Worm (Caenorhabditis elegans) whole organism, midembryonic: Measurements from ENCODE around the gene trap-4.
A peak's percentile ranks its signal among the peaks of the same experiment; 100 is the strongest.

ENCODE experiments used
- T22C8.4 ChIP-seq: fragments of 200-800 bp; sonication (Bioruptor generic); IDR thresholded peaks from 2 replicates; pipeline ENCODE4 v1.3.6; 2022; ENCODE audit warnings: missing genetic modification characterization, missing compliant biosample characterization
- cog-1 ChIP-seq: sonication (generic microtip); optimal IDR thresholded peaks from 2 replicates; lab custom pipeline; 2016; ENCODE audit warnings: missing genetic modification characterization, missing compliant biosample characterization
- flt-1 ChIP-seq: fragments of 200-800 bp; sonication (Bioruptor generic); IDR thresholded peaks from 2 replicates; pipeline ENCODE4 v1.3.6; 2022; ENCODE audit warnings: missing genetic modification characterization, missing compliant biosample characterization
- klf-2 ChIP-seq: fragments of 200-800 bp; sonication (Bioruptor generic); conservative IDR thresholded peaks from 2 replicates; pipeline ENCODE4 v1.3.6; 2022; ENCODE audit warnings: missing genetic modification reagents, missing genetic modification characterization, missing compliant biosample characterization
- med-1 ChIP-seq: sonication (generic microtip); optimal IDR thresholded peaks from 2 replicates; lab custom pipeline; 2017; ENCODE audit warnings: missing genetic modification characterization, mild to moderate bottlenecking, missing compliant biosample characterization, antibody characterized with exemption, missing genetic modification reagents; ENCODE audit not compliant: insufficient read depth
- ref-1 ChIP-seq: fragments of 200-800 bp; sonication (Bioruptor generic); conservative IDR thresholded peaks from 2 replicates; pipeline ENCODE4 v1.3.6; 2022; ENCODE audit warnings: missing genetic modification reagents, missing genetic modification characterization, missing compliant biosample characterization
- tab-1 ChIP-seq: fragments of 200-800 bp; sonication (Bioruptor generic); IDR thresholded peaks from 2 replicates; pipeline ENCODE4 v1.3.6; 2022; ENCODE audit warnings: missing genetic modification characterization, missing compliant biosample characterization
- ztf-23 ChIP-seq: fragments of 200-800 bp; sonication (Bioruptor generic); IDR thresholded peaks from 2 replicates; pipeline ENCODE4 v1.3.6; 2022; ENCODE audit warnings: missing genetic modification reagents, missing genetic modification characterization, missing compliant biosample characterization
- ztf-29 ChIP-seq: fragments of 200-800 bp; sonication (Bioruptor generic); IDR thresholded peaks from 2 replicates; pipeline ENCODE4 v1.3.6; 2022; ENCODE audit warnings: missing genetic modification reagents, missing genetic modification characterization, missing compliant biosample characterization

The trap-4 gene

ce11 chrIII:11949276-11949879 is 28.8 kb downstream of the trap-4 start:
- TF ChIP-seq ztf-23 (GFP tag; lab: Robert Waterston, UW) (no peak), cog-1 (no peak), ztf-29 (no peak), tab-1 (GFP tag; lab: Robert Waterston, UW) (no peak), T22C8.4 (GFP tag; lab: Robert Waterston, UW) (no peak)

ce11 chrIII:11951111-11951510 is 30.6 kb downstream of the trap-4 start:
- no peak for TF ChIP-seq klf-2 (GFP tag; lab: Robert Waterston, UW)
- TF ChIP-seq T22C8.4 (GFP tag; lab: Robert Waterston, UW), result peak; percentile 36; the same call in 1 of the 2 replicates

- TF ChIP-seq ref-1 (GFP tag; lab: Robert Waterston, UW) (no peak), klf-2 (GFP tag; lab: Robert Waterston, UW) (no peak), flt-1 (GFP tag; lab: Robert Waterston, UW) (no peak), med-1 (GFP tag; lab: Kevin White, UChicago) (no peak), cog-1 (no peak), T22C8.4 (GFP tag; lab: Robert Waterston, UW) (no peak), ztf-29 (no peak), tab-1 (GFP tag; lab: Robert Waterston, UW) (no peak), ztf-23 (GFP tag; lab: Robert Waterston, UW) (no peak)
Observed at ce11 chrIII:11954150-11954549, 33.6 kb downstream of the trap-4 start.

DNA sequence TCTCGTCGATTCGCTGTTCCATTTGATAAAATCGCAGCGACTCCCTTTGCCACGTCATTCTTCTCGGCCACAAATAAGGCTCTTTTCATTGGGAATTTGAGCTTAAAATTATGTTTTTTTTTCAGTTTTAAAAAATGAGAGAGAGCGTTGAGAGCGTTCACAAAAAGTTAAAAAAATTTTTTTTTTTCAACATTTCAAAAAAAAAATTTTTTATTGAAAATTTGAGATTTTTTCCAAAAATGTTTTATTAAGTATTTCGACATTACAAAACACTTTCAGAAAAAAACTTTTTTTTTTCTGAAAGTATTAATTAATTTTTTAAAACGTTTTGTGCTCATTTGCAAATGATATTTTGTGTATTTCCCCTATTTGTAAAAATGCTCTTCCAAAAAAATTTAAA is 39.5 kb downstream of the trap-4 start, which contains the start of gene top-3:
top-3 (minus strand) TSS at position 101 of the 400 bp plus-strand sequence.
- no peak for TF ChIP-seq ztf-29
- TF ChIP-seq T22C8.4 (GFP tag; lab: Robert Waterston, UW), result no peak
- no peak for TF ChIP-seq tab-1 (GFP tag; lab: Robert Waterston, UW)
- no peak for TF ChIP-seq ref-1 (GFP tag; lab: Robert Waterston, UW)
- TF ChIP-seq ztf-23 (GFP tag; lab: Robert Waterston, UW), result no peak
- no peak for TF ChIP-seq cog-1
- TF ChIP-seq klf-2 (GFP tag; lab: Robert Waterston, UW), result no peak
- TF ChIP-seq flt-1 (GFP tag; lab: Robert Waterston, UW), result no peak
- TF ChIP-seq med-1 (GFP tag; lab: Kevin White, UChicago), result no peak

DNA sequence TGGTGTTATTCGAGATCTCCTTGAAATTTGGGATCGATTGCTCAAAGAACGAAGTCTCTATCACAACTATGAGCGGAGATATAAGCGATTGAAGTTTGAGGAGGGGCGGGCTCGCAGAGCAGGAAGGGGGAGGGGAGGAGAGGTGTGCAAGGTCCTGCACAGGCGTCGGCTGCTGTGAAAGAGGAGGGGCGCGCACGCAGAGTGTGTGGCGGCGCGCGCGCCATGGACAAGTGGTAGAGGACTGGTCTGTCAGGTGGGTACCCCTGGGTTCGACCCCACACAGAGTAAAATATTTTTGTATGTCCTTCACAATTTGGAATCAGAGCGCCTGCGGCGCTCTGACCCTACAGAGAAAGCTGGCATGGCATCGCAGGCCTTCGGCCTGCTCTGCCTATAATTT is 46.5 kb downstream of the trap-4 start:
- 0 out of 2 replicates have a peak, but pooled peaks have one; percentile 28 for TF ChIP-seq klf-2 (GFP tag; lab: Robert Waterston, UW)
